Worm (Caenorhabditis elegans): ENCODE results near the gene F28F9.3.

- TF ChIP-seq ama-1 (optimal IDR thresholded peaks at IDR 0.05) (no peak), aly-2 (tag; optimal IDR thresholded peaks at IDR 0.05) (no peak), ztf-11 (tag; optimal IDR thresholded peaks at IDR 0.05) (no peak), unc-55 (GFP tag; optimal IDR thresholded peaks at IDR 0.05) (no peak), unc-62 (GFP tag; optimal IDR thresholded peaks at IDR 0.05) (no peak), egl-27 (tag; optimal IDR thresholded peaks at IDR 0.05) (no peak), gmeb-1 (tag; optimal IDR thresholded peaks at IDR 0.05) (no peak), sma-9 (GFP tag; optimal IDR thresholded peaks at IDR 0.05) (no peak), sma-9 (tag; optimal IDR thresholded peaks at IDR 0.05) (no peak), nhr-237 (tag; optimal IDR thresholded peaks at IDR 0.05) (no peak), ztf-1 (GFP tag; conservative IDR thresholded peaks at IDR 0.05) (no peak), nhr-21 (tag; optimal IDR thresholded peaks at IDR 0.05) (no peak), snpc-4 (tag; optimal IDR thresholded peaks at IDR 0.05) (no peak)
Measured at ce11 chrIV:3843019-3843527, 16.4 kb downstream of the F28F9.3 start.
